Fruit fly (Drosophila melanogaster) whole organism, embryonic: ENCODE measurements around the gene nan.

Experiments
- Atf6 ChIP-seq: fragments of 200-800 bp; sonication (Bioruptor generic); IDR thresholded peaks from 2 replicates; pipeline ENCODE4 v1.3.6; 2022; ENCODE audit warnings: missing biosample characterization, missing genetic modification characterization
- Bdp1 ChIP-seq: fragments of 200-800 bp; sonication (Bioruptor generic); optimal IDR thresholded peaks from 3 replicates; lab custom pipeline; 2016; ENCODE audit warnings: missing biosample characterization, missing genetic modification characterization
- CG10959 ChIP-seq: fragments of 200-800 bp; sonication (Bioruptor generic); IDR thresholded peaks from 2 replicates; pipeline ENCODE4 v1.3.6; 2022; ENCODE audit warnings: missing biosample characterization, missing genetic modification characterization
- CG11696 ChIP-seq: fragments of 200-800 bp; sonication (Bioruptor generic); IDR thresholded peaks from 2 replicates; pipeline ENCODE4 v1.3.6; 2022; ENCODE audit warnings: missing biosample characterization, missing genetic modification characterization
- CG12071 ChIP-seq: fragments of 200-800 bp; sonication (Bioruptor generic); optimal IDR thresholded peaks from 3 replicates; lab custom pipeline; 2018; ENCODE audit warnings: missing biosample characterization, mild to moderate bottlenecking, missing genetic modification characterization
- CG15011 ChIP-seq: fragments of 200-800 bp; sonication (Bioruptor generic); optimal IDR thresholded peaks from 3 replicates; lab custom pipeline; 2018; ENCODE audit warnings: missing biosample characterization, mild to moderate bottlenecking, missing genetic modification characterization
- CG15269 ChIP-seq: fragments of 200-800 bp; sonication (Bioruptor generic); optimal IDR thresholded peaks from 2 replicates; lab custom pipeline; 2018; ENCODE audit warnings: missing biosample characterization, mild to moderate bottlenecking, missing genetic modification characterization, moderate library complexity
- CG17359 ChIP-seq: fragments of 200-800 bp; sonication (Bioruptor generic); optimal IDR thresholded peaks from 3 replicates; lab custom pipeline; 2018; ENCODE audit warnings: missing biosample characterization, mild to moderate bottlenecking, missing genetic modification characterization, moderate library complexity
- CG17385 ChIP-seq: fragments of 200-800 bp; sonication (Bioruptor generic); optimal IDR thresholded peaks from 3 replicates; lab custom pipeline; 2018; ENCODE audit warnings: missing biosample characterization, mild to moderate bottlenecking, missing genetic modification characterization
- CG17912 ChIP-seq: fragments of 200-800 bp; sonication (Bioruptor generic); optimal IDR thresholded peaks from 2 replicates; lab custom pipeline; 2018; ENCODE audit warnings: missing biosample characterization, mild to moderate bottlenecking, missing genetic modification characterization
- CG32772 ChIP-seq: fragments of 200-800 bp; sonication (Bioruptor generic); IDR thresholded peaks from 2 replicates; pipeline ENCODE4 v1.3.6; 2022; ENCODE audit warnings: missing biosample characterization, missing genetic modification characterization
- CG3281 ChIP-seq: fragments of 200-800 bp; sonication (Bioruptor generic); optimal IDR thresholded peaks from 3 replicates; lab custom pipeline; 2017; ENCODE audit warnings: missing biosample characterization, mild to moderate bottlenecking, missing genetic modification characterization
- CG34376 ChIP-seq: fragments of 200-800 bp; sonication (Bioruptor generic); optimal IDR thresholded peaks from 2 replicates; lab custom pipeline; 2018; ENCODE audit warnings: missing biosample characterization, mild to moderate bottlenecking, missing genetic modification characterization
- CG3847 ChIP-seq: fragments of 200-800 bp; sonication (Bioruptor generic); IDR thresholded peaks from 2 replicates; pipeline ENCODE4 v1.3.6; 2022; ENCODE audit warnings: missing biosample characterization, missing genetic modification characterization
- CG9876 ChIP-seq: fragments of 200-800 bp; sonication (Bioruptor generic); optimal IDR thresholded peaks from 2 replicates; lab custom pipeline; 2016; ENCODE audit warnings: missing biosample characterization, missing genetic modification characterization
- CG9932 ChIP-seq: fragments of 200-800 bp; sonication (Bioruptor generic); IDR thresholded peaks from 2 replicates; pipeline ENCODE4 v1.3.6; 2022; ENCODE audit warnings: missing biosample characterization, missing genetic modification characterization
- Chrac-16 ChIP-seq: fragments of 200-800 bp; sonication (Bioruptor generic); optimal IDR thresholded peaks from 3 replicates; lab custom pipeline; 2016; ENCODE audit warnings: missing biosample characterization, missing genetic modification characterization
- D19A ChIP-seq: fragments of 200-800 bp; optimal IDR thresholded peaks from 3 replicates; lab custom pipeline; 2019; ENCODE audit warnings: missing biosample characterization, mild to moderate bottlenecking, missing genetic modification characterization, moderate library complexity
- Fer1 ChIP-seq: fragments of 200-800 bp; sonication (Bioruptor generic); optimal IDR thresholded peaks from 2 replicates; lab custom pipeline; 2017; ENCODE audit warnings: missing biosample characterization, mild to moderate bottlenecking, missing genetic modification characterization
- Fer2 ChIP-seq: fragments of 200-800 bp; sonication (Bioruptor generic); optimal IDR thresholded peaks from 2 replicates; lab custom pipeline; 2018; ENCODE audit warnings: missing biosample characterization, mild to moderate bottlenecking, missing genetic modification characterization, moderate library complexity
- Fer3 ChIP-seq: fragments of 200-800 bp; sonication (Bioruptor generic); optimal IDR thresholded peaks from 2 replicates; lab custom pipeline; 2018; ENCODE audit warnings: missing biosample characterization, mild to moderate bottlenecking, missing genetic modification characterization, moderate library complexity
- H15 ChIP-seq: fragments of 200-800 bp; sonication (Bioruptor generic); IDR thresholded peaks from 3 replicates; pipeline ENCODE4 v1.3.6; 2022; ENCODE audit warnings: missing biosample characterization, missing genetic modification characterization
- Hmr ChIP-seq: fragments of 200-800 bp; sonication (Bioruptor generic); optimal IDR thresholded peaks from 3 replicates; lab custom pipeline; 2017; ENCODE audit warnings: mild to moderate bottlenecking, missing biosample characterization, missing genetic modification reagents, missing genetic modification characterization
- Lhr ChIP-seq: fragments of 200-800 bp; sonication (Bioruptor generic); optimal IDR thresholded peaks from 3 replicates; lab custom pipeline; 2017; ENCODE audit warnings: mild to moderate bottlenecking, missing biosample characterization, missing genetic modification reagents, missing genetic modification characterization
- Nf-YA ChIP-seq: fragments of 200-800 bp; sonication (Bioruptor generic); IDR thresholded peaks from 2 replicates; pipeline ENCODE4 v1.3.6; 2022; ENCODE audit warnings: missing biosample characterization, missing genetic modification characterization
- Optix ChIP-seq: fragments of 200-800 bp; sonication (Bioruptor generic); IDR thresholded peaks from 3 replicates; pipeline ENCODE4 v1.3.6; 2022; ENCODE audit warnings: missing biosample characterization, missing genetic modification characterization
- Ptx1 ChIP-seq: fragments of 200-800 bp; sonication (Bioruptor generic); IDR thresholded peaks from 2 replicates; pipeline ENCODE4 v1.3.6; 2022; ENCODE audit warnings: missing biosample characterization, missing genetic modification characterization
- Xbp1 ChIP-seq: fragments of 200-800 bp; sonication (Bioruptor generic); optimal IDR thresholded peaks from 3 replicates; lab custom pipeline; 2016; ENCODE audit warnings: missing biosample characterization, mild to moderate bottlenecking, missing genetic modification characterization
- az2 ChIP-seq: fragments of 200-800 bp; sonication (Bioruptor generic); optimal IDR thresholded peaks from 3 replicates; lab custom pipeline; 2016; ENCODE audit warnings: missing biosample characterization, missing genetic modification characterization
- bbx ChIP-seq: fragments of 200-800 bp; sonication (Bioruptor generic); IDR thresholded peaks from 2 replicates; pipeline ENCODE4 v1.3.6; 2022; ENCODE audit warnings: missing biosample characterization, missing genetic modification characterization; ENCODE audit not compliant: partially characterized antibody
- bsh ChIP-seq, 2 experiments: fragments of 200-800 bp; sonication (Bioruptor generic); optimal IDR thresholded peaks; 2 replicates each; lab custom pipeline; 2017 to 2018; ENCODE audit warnings: mild to moderate bottlenecking in 2 of 2, missing biosample characterization in 2 of 2, missing genetic modification characterization in 2 of 2, moderate library complexity in 1 of 2
- cas ChIP-seq: fragments of 200-800 bp; sonication (Bioruptor generic); IDR thresholded peaks from 2 replicates; pipeline ENCODE4 v1.3.6; 2022; ENCODE audit warnings: missing biosample characterization, missing genetic modification characterization
- croc ChIP-seq: fragments of 200-800 bp; sonication (Bioruptor generic); conservative IDR thresholded peaks from 3 replicates; pipeline ENCODE4 v1.3.6; 2022; ENCODE audit warnings: missing biosample characterization, missing genetic modification characterization
- crol ChIP-seq: fragments of 200-800 bp; sonication (Bioruptor generic); IDR thresholded peaks from 2 replicates; pipeline ENCODE4 v1.3.6; 2022; ENCODE audit warnings: missing biosample characterization, missing genetic modification characterization
- en ChIP-seq: fragments of 200-800 bp; sonication (Bioruptor generic); optimal IDR thresholded peaks from 2 replicates; lab custom pipeline; 2016; ENCODE audit warnings: missing biosample characterization, missing genetic modification characterization
- ewg ChIP-seq: fragments of 200-800 bp; sonication (Bioruptor generic); optimal IDR thresholded peaks from 3 replicates; lab custom pipeline; 2017; ENCODE audit warnings: mild to moderate bottlenecking, missing biosample characterization, missing genetic modification reagents, missing genetic modification characterization
- fru ChIP-seq: fragments of >200 bp; optimal IDR thresholded peaks from 2 replicates; lab custom pipeline; 2017
- gcm ChIP-seq: fragments of 200-800 bp; sonication (Bioruptor generic); optimal IDR thresholded peaks from 2 replicates; lab custom pipeline; 2019; ENCODE audit warnings: missing biosample characterization, mild to moderate bottlenecking, missing genetic modification characterization, moderate library complexity
- lab ChIP-seq: fragments of 200-800 bp; sonication (Bioruptor generic); optimal IDR thresholded peaks from 3 replicates; lab custom pipeline; 2017; ENCODE audit warnings: missing biosample characterization, missing genetic modification characterization, mild to moderate bottlenecking, moderate library complexity, missing genetic modification reagents
- lov ChIP-seq, 2 experiments: fragments of 200-800 bp in 1 of 2; fragments of >200 bp in 1 of 2; sonication (Bioruptor generic) in 1 of 2; IDR thresholded peaks in 1 of 2; optimal IDR thresholded peaks in 1 of 2; 2 replicates in 1 of 2; 3 replicates in 1 of 2; pipeline versions ENCODE4 v1.3.6 to Lab custom; 2017 to 2022; ENCODE audit warnings: missing biosample characterization in 1 of 2, missing genetic modification characterization in 1 of 2
- nerfin-2 ChIP-seq: fragments of 200-800 bp; sonication (Bioruptor generic); IDR thresholded peaks from 2 replicates; pipeline ENCODE4 v1.3.6; 2022; ENCODE audit warnings: missing biosample characterization, missing genetic modification characterization; ENCODE audit not compliant: partially characterized antibody
- nom ChIP-seq: fragments of 200-800 bp; sonication (Bioruptor generic); optimal IDR thresholded peaks from 2 replicates; lab custom pipeline; 2017; ENCODE audit warnings: missing biosample characterization, missing genetic modification characterization, mild to moderate bottlenecking, moderate library complexity, missing genetic modification reagents
- pnt ChIP-seq: fragments of 200-800 bp; sonication (Bioruptor generic); optimal IDR thresholded peaks from 3 replicates; lab custom pipeline; 2016; ENCODE audit warnings: missing biosample characterization, missing genetic modification characterization
- salm ChIP-seq: fragments of 200-800 bp; sonication (Bioruptor generic); optimal IDR thresholded peaks from 2 replicates; lab custom pipeline; 2018; ENCODE audit warnings: missing biosample characterization, mild to moderate bottlenecking, missing genetic modification characterization
- schlank ChIP-seq: fragments of 200-800 bp; sonication (Bioruptor generic); optimal IDR thresholded peaks from 2 replicates; lab custom pipeline; 2018; ENCODE audit warnings: missing biosample characterization, mild to moderate bottlenecking, missing genetic modification characterization
- sens ChIP-seq: fragments of 200-800 bp; sonication (Bioruptor generic); peaks from one replicate; lab custom pipeline; 2016; ENCODE audit warnings: missing biosample characterization, missing genetic modification characterization
- sima ChIP-seq: fragments of 200-800 bp; sonication (Bioruptor generic); optimal IDR thresholded peaks from 2 replicates; lab custom pipeline; 2016; ENCODE audit warnings: missing biosample characterization, missing genetic modification characterization
- tio ChIP-seq: fragments of 200-800 bp; sonication (Bioruptor generic); optimal IDR thresholded peaks from 2 replicates; lab custom pipeline; 2017; ENCODE audit warnings: missing biosample characterization, missing genetic modification characterization, inconsistent platforms
- unc-4 ChIP-seq: fragments of 200-800 bp; sonication (Bioruptor generic); IDR thresholded peaks from 2 replicates; pipeline ENCODE4 v1.3.6; 2022; ENCODE audit warnings: missing biosample characterization, missing genetic modification characterization; ENCODE audit not compliant: partially characterized antibody
- vnd ChIP-seq: fragments of 200-800 bp; sonication (Bioruptor generic); IDR thresholded peaks from 3 replicates; pipeline ENCODE4 v1.3.6; 2022; ENCODE audit warnings: missing biosample characterization, missing genetic modification characterization; ENCODE audit not compliant: partially characterized antibody
- zen2 ChIP-seq: fragments of 200-800 bp; sonication (Bioruptor generic); IDR thresholded peaks from 3 replicates; pipeline ENCODE4 v1.3.6; 2022; ENCODE audit warnings: missing biosample characterization, missing genetic modification characterization; ENCODE audit not compliant: partially characterized antibody

Gene nan

dm6 chr3L:14195714-14196113 lies 6.3 kb upstream of the nan start (continued):
- no peak for TF ChIP-seq bbx (GFP tag; lab: Robert Waterston, UW)
- TF ChIP-seq CG9876 = peak; percentile 1
- TF ChIP-seq unc-4 (GFP tag; lab: Robert Waterston, UW) = no peak
- no peak for TF ChIP-seq crol (GFP tag; lab: Robert Waterston, UW)
- no peak for TF ChIP-seq ewg
- TF ChIP-seq CG3281 (GFP tag; lab: Kevin White, UChicago) = peak; percentile 31
- peak; percentile 31 for TF ChIP-seq CG17385
- TF ChIP-seq fru = no peak
- no peak for TF ChIP-seq lov (optimal IDR thresholded peaks at IDR 0.05; lab: Kevin White, UChicago)
- no peak for TF ChIP-seq lov (GFP tag; IDR thresholded peaks at IDR 0.05; lab: Robert Waterston, UW)
- peak; percentile 35 for TF ChIP-seq Hmr (GFP tag; lab: Kevin White, UChicago)
- TF ChIP-seq Fer2 (tag; lab: Kevin White, UChicago) = no peak
- no peak for TF ChIP-seq Ptx1 (GFP tag; lab: Robert Waterston, UW)
- TF ChIP-seq CG17912 (GFP tag; lab: Kevin White, UChicago) = peak; percentile 72
- TF ChIP-seq CG3847 (GFP tag; lab: Robert Waterston, UW) = no peak
- no peak for TF ChIP-seq nerfin-2 (GFP tag; lab: Robert Waterston, UW)
- no peak for TF ChIP-seq zen2 (GFP tag; lab: Robert Waterston, UW)
- TF ChIP-seq CG15011 (GFP tag; lab: Kevin White, UChicago) = peak; percentile 36
- peak; percentile 81 for TF ChIP-seq sens
- 0 out of 2 replicates have a peak, but pooled peaks have one; percentile 8 for TF ChIP-seq CG11696 (GFP tag; lab: Robert Waterston, UW)
- TF ChIP-seq CG34376 (GFP tag; lab: Kevin White, UChicago) = no peak
- TF ChIP-seq CG9932 (GFP tag; lab: Robert Waterston, UW) = no peak
- TF ChIP-seq Lhr (GFP tag; lab: Kevin White, UChicago) = peak; percentile 10
- peak; percentile 52 for TF ChIP-seq Fer3 (tag; lab: Kevin White, UChicago)
- TF ChIP-seq az2 (GFP tag; lab: Kevin White, UChicago) = no peak
- TF ChIP-seq gcm (GFP tag; lab: Kevin White, UChicago) = peak; percentile 23
- TF ChIP-seq D19A (tag; lab: Kevin White, UChicago) = peak; percentile 20
- no peak for TF ChIP-seq Xbp1 (GFP tag; lab: Kevin White, UChicago)
- peak; percentile 47 for TF ChIP-seq Fer1
- no peak for TF ChIP-seq H15
- TF ChIP-seq vnd = no peak
- TF ChIP-seq CG32772 (GFP tag; lab: Robert Waterston, UW) = no peak
- TF ChIP-seq Bdp1 (GFP tag; lab: Kevin White, UChicago) = no peak
- TF ChIP-seq Chrac-16 = no peak
- TF ChIP-seq tio (GFP tag; lab: Kevin White, UChicago) = peak; percentile 17
- TF ChIP-seq schlank = no peak
- peak; percentile 61 for TF ChIP-seq CG15269 (tag; lab: Kevin White, UChicago)
- TF ChIP-seq cas (GFP tag; lab: Robert Waterston, UW) = no peak
- TF ChIP-seq CG10959 = no peak
- TF ChIP-seq bsh (GFP tag; optimal IDR thresholded peaks at IDR 0.05; lab: Kevin White, UChicago) = peak in 1 of 2 experiments; percentile 58
- TF ChIP-seq Atf6 (GFP tag; lab: Robert Waterston, UW) = no peak
- no peak for TF ChIP-seq sima (GFP tag; lab: Kevin White, UChicago)
- peak; percentile 2 for TF ChIP-seq pnt (GFP tag; lab: Kevin White, UChicago)
- TF ChIP-seq en (GFP tag; lab: Kevin White, UChicago) = no peak
- TF ChIP-seq Optix (GFP tag; lab: Robert Waterston, UW) = no peak
- TF ChIP-seq CG12071 (GFP tag; lab: Kevin White, UChicago) = peak; percentile 68
- TF ChIP-seq Nf-YA (GFP tag; lab: Robert Waterston, UW) = 0 out of 2 replicates have a peak, but pooled peaks have one; percentile 10
- TF ChIP-seq salm (tag; lab: Kevin White, UChicago) = peak; percentile 3
- TF ChIP-seq lab (GFP tag; lab: Kevin White, UChicago) = peak; percentile 79
- peak; percentile 64 for TF ChIP-seq CG17359 (tag; lab: Kevin White, UChicago)
- TF ChIP-seq croc (GFP tag; lab: Robert Waterston, UW) = no peak
- TF ChIP-seq nom (GFP tag; lab: Kevin White, UChicago) = no peak
